Worm (Caenorhabditis elegans) whole organism, L2 larva: Measurements from ENCODE around the gene fbxb-15.

ENCODE experiments used
- ceh-82 ChIP-seq: fragments of 150-350 bp; optimal IDR thresholded peaks from 2 replicates; lab custom pipeline; 2014; ENCODE audit warnings: missing biosample characterization, missing genetic modification characterization
- fos-1 ChIP-seq: fragments of 150-350 bp; optimal IDR thresholded peaks from 2 replicates; lab custom pipeline; 2014; ENCODE audit warnings: missing biosample characterization, missing genetic modification characterization
- mdl-1 ChIP-seq, 2 experiments: fragments of 150-350 bp in 1 of 2; sonication (generic microtip) in 1 of 2; optimal IDR thresholded peaks; 2 replicates each; lab custom pipeline; 2017; ENCODE audit warnings: missing biosample characterization in 2 of 2, missing genetic modification characterization in 2 of 2
- skn-1 ChIP-seq: sonication (generic microtip); optimal IDR thresholded peaks from 2 replicates; lab custom pipeline; 2017; ENCODE audit warnings: missing biosample characterization, missing genetic modification characterization
- unc-62 ChIP-seq: fragments of 150-350 bp; optimal IDR thresholded peaks from 2 replicates; lab custom pipeline; 2014; ENCODE audit warnings: missing biosample characterization, missing genetic modification reagents, missing genetic modification characterization

- TF ChIP-seq skn-1 (no peak), mdl-1 (tag; optimal IDR thresholded peaks at IDR 0.05; lab: Kevin White, UChicago) (no peak), ceh-82 (no peak), fos-1 (no peak), unc-62 (GFP tag; lab: Kevin White, UChicago) (no peak)
These were observed 9.6 kb upstream of the fbxb-15 start, which contains the start of gene ZC204.14 for ce11 chrII:1662881-1663280.
